Worm (Caenorhabditis elegans): ENCODE measurements around the gene Y113G7B.11.

DNA sequence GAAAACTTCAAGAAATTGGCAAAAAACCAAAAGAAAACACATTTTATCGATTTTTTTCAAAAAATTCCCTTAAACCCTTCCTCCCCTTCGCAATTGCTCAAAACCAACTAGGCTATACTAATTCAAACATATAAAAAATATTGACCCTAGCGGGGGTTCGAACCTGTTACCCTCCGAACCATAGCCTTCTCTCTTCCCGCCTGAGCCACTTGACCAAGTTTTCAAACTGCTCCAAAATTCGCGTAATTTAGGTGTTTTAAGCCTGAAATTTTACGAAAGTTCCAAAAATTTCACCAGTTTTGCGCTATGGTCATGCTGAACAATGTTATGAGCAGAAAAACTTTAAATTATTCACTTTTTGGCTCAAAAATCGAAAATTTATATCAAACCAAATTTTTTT lies 19.3 kb upstream of the Y113G7B.11 start:
- TF ChIP-seq unc-62 (GFP tag; optimal IDR thresholded peaks at IDR 0.05) (no peak), snpc-4 (tag; optimal IDR thresholded peaks at IDR 0.05) (no peak), egl-27 (tag; optimal IDR thresholded peaks at IDR 0.05) (no peak), elt-1 (tag; optimal IDR thresholded peaks at IDR 0.05) (no peak), nhr-237 (tag; optimal IDR thresholded peaks at IDR 0.05) (no peak), elt-3 (tag; optimal IDR thresholded peaks at IDR 0.05) (no peak), mdl-1 (tag; optimal IDR thresholded peaks at IDR 0.05) (no peak), nhr-12 (tag; optimal IDR thresholded peaks at IDR 0.05) (no peak), sma-3 (GFP tag; optimal IDR thresholded peaks at IDR 0.05) (no peak), nhr-11 (tag; optimal IDR thresholded peaks at IDR 0.05) (no peak), ztf-4 (tag; optimal IDR thresholded peaks at IDR 0.05) (no peak), lin-39 (tag; optimal IDR thresholded peaks at IDR 0.05) (no peak), fos-1 (tag; optimal IDR thresholded peaks at IDR 0.05) (no peak), ZK546.5 (tag; optimal IDR thresholded peaks at IDR 0.05) (no peak)
